Worm (Caenorhabditis elegans): ENCODE measurements around the gene srz-32.
"Not testable (repeated sequence)": the region's sequence is repeated elsewhere in the genome, so short reads cannot be mapped to it uniquely, and the experiment has no call there.

The srz-32 gene

DNA sequence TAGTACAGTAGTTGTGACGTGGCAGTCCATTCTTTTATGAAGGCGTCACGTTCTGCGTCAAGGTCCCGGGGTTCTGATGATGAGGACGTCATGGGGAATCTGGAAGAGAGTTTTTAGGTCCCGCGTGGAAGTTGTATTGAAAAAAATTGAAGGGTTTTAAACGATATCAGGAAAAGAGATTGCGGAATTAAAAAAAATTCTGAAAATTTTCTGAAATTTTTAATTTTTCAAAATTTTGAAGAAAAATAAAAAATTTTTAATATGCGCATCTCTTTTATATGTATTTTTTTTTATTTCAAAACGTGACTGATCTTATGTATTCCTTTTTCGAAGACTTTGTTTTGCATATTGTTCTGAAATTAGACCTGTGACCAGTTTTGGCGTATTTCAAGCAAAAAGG, 13.6 kb upstream of the srz-32 start, which contains the start of gene C04C3.6:
Gene C04C3.6, minus strand, starts transcription at position 101 of the 400 bp plus-strand sequence.
- no peak for TF ChIP-seq ZK546.5 (tag; optimal IDR thresholded peaks at IDR 0.05)
- no peak for TF ChIP-seq pqm-1 (tag; optimal IDR thresholded peaks at IDR 0.05)
- TF ChIP-seq hmg-11 (tag; optimal IDR thresholded peaks at IDR 0.05): no peak
- no peak for TF ChIP-seq nhr-43 (tag; optimal IDR thresholded peaks at IDR 0.05; ENCODE audit: poor library complexity, severe bottlenecking)
- TF ChIP-seq jun-1 (tag; optimal IDR thresholded peaks at IDR 0.05): no peak
- TF ChIP-seq lin-15B (tag; optimal IDR thresholded peaks at IDR 0.05): no peak
- no peak for TF ChIP-seq fkh-10 (GFP tag; optimal IDR thresholded peaks at IDR 0.05)
- no peak for TF ChIP-seq lin-39 (tag; optimal IDR thresholded peaks at IDR 0.05)
- TF ChIP-seq aly-2 (tag; optimal IDR thresholded peaks at IDR 0.05): no peak
- no peak for TF ChIP-seq zag-1 (tag; optimal IDR thresholded peaks at IDR 0.05)
- no peak for TF ChIP-seq nhr-28 (tag; optimal IDR thresholded peaks at IDR 0.05)
- no peak for TF ChIP-seq ztf-4 (tag; optimal IDR thresholded peaks at IDR 0.05)
- TF ChIP-seq mml-1 (tag; optimal IDR thresholded peaks at IDR 0.05): no peak
- TF ChIP-seq daf-12 (tag; optimal IDR thresholded peaks at IDR 0.05): no peak
- no peak for TF ChIP-seq egl-27 (tag; optimal IDR thresholded peaks at IDR 0.05)
- TF ChIP-seq eor-1 (tag; optimal IDR thresholded peaks at IDR 0.05): no peak
- no peak for TF ChIP-seq fos-1 (tag; optimal IDR thresholded peaks at IDR 0.05)
- no peak for TF ChIP-seq ceh-28 (tag; optimal IDR thresholded peaks at IDR 0.05)
- no peak for TF ChIP-seq nhr-237 (tag; optimal IDR thresholded peaks at IDR 0.05)
- no peak for TF ChIP-seq unc-62 (GFP tag; optimal IDR thresholded peaks at IDR 0.05)

DNA sequence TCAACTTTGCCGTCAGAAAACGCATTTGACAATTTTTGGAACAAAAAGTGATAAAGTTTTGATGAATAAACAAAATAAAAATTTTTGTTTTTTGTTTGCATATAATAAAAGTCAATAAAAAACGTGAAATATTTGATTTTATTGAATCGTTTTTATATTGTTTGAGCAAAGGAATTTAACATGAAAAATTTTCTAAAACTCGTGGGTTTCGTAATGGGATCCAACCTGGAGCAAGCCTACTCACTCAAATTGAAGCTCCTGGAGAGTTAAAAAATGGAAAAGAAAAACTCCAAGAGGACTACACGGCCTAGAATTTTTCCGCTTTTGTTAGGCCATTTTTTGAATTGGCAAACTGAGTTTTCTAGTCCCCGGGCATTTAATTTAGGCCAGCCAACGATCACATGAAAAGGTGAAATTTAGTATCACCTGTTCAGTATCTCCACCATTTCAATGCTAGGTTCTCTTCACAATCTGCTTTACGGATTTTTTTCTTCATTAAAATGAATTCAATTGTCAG, 7.6 kb upstream of the srz-32 start, which contains the start of the genes C04C3.9 and srz-60:
Gene C04C3.9, minus strand, starts transcription at position 101 of the 517 bp plus-strand sequence.
Gene srz-60, plus strand, starts transcription at position 467 of the 517 bp plus-strand sequence.
- no peak for TF ChIP-seq ama-1 (optimal IDR thresholded peaks at IDR 0.05)
- TF ChIP-seq nhr-77 (tag; optimal IDR thresholded peaks at IDR 0.05): no peak
- TF ChIP-seq ztf-11 (tag; optimal IDR thresholded peaks at IDR 0.05): no peak
- no peak for TF ChIP-seq fkh-10 (GFP tag; optimal IDR thresholded peaks at IDR 0.05)
- TF ChIP-seq tbx-2 (tag; optimal IDR thresholded peaks at IDR 0.05): no peak
- TF ChIP-seq lin-15B (tag; optimal IDR thresholded peaks at IDR 0.05): no peak
- TF ChIP-seq unc-39 (tag; optimal IDR thresholded peaks at IDR 0.05): no peak
- TF ChIP-seq sea-2 (GFP tag; optimal IDR thresholded peaks at IDR 0.05): no peak
- TF ChIP-seq nhr-67 (tag; optimal IDR thresholded peaks at IDR 0.05): no peak
- TF ChIP-seq unc-62 (GFP tag; optimal IDR thresholded peaks at IDR 0.05): no peak
- no peak for TF ChIP-seq ZK546.5 (tag; optimal IDR thresholded peaks at IDR 0.05)

DNA sequence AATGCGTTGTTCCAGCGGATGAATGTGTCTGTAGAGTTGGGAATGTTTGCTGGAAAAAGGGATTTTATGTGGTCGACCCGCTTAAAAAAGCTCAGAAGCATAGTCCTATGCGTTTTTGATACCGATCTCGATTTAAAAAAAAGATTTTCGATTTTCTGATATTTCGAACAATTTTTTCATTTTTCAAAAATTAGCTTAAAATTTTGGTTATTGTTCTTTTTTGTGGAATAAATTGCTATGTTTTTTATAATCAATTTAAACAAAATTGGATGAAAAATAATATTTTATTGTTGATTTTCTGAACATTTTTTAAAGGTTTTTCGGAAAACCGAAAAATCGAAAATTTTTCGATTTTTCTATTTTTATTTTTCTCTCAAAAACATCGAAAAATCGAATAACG, 2.7 kb upstream of the srz-32 start, which contains the start of gene C04C3.7:
Gene C04C3.7, minus strand, starts transcription at position 101 of the 400 bp plus-strand sequence.
- TF ChIP-seq egl-5, nhr-76, ceh-28 (tag; optimal IDR thresholded peaks at IDR 0.05): not testable (repeated sequence)

DNA sequence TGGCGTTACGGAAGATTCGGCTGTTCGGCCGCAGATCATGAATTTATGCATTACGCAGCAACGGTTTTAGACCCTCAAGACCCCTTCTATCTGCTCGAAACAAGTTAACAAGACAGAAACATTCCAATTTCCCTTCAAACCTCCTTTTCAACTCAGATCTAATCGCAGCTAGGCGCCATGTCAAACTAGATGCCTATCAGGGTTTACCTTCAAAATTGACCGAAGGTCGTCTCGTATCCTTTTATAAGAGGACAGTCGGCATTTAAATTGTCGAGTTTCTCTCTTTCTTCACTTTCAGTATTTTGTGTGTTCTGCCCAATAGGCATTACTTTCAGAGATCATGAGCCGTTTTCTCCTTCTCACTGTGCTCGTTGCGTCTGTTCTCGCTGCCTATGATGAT, 1.9 kb downstream of the srz-32 start, which contains the start of gene grd-13:
Gene grd-13, plus strand, starts transcription at position 291 of the 400 bp plus-strand sequence.
- TF ChIP-seq nhr-25 (tag; optimal IDR thresholded peaks at IDR 0.05) (peak; percentile 71), nfya-1 (tag; optimal IDR thresholded peaks at IDR 0.05; ENCODE audit: insufficient read depth) (no peak), elt-1 (tag; optimal IDR thresholded peaks at IDR 0.05) (peak; percentile 89), fkh-10 (GFP tag; optimal IDR thresholded peaks at IDR 0.05) (no peak), hmg-11 (tag; optimal IDR thresholded peaks at IDR 0.05) (no peak), eor-1 (tag; optimal IDR thresholded peaks at IDR 0.05) (no peak), ztf-4 (tag; optimal IDR thresholded peaks at IDR 0.05) (no peak), mml-1 (tag; optimal IDR thresholded peaks at IDR 0.05) (no peak), nhr-77 (tag; optimal IDR thresholded peaks at IDR 0.05) (no peak), ceh-82 (tag; optimal IDR thresholded peaks at IDR 0.05) (no peak)

DNA sequence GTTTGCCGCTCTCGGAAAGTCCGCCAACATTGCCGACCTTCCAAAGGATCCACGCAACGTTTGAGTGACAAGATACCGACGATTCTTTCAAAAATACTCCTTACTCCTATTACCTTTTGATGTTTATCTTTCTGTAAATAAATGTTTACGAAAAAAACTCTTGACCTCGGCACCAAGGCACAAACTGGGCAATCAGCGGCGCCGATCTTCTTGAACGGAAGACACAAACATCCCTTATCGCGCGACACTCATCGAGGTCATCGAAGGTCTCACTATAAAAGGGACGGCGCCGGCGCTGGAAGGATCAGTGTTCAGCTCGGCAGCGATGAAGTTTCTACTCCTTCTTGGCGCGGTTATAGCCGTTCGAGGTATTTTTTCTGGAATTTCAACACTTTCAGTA, 3.2 kb downstream of the srz-32 start, which contains the start of gene grd-3:
Gene grd-3, plus strand, starts transcription at position 302 of the 400 bp plus-strand sequence.
- TF ChIP-seq hmg-11 (tag; optimal IDR thresholded peaks at IDR 0.05) (no peak), elt-3 (tag; optimal IDR thresholded peaks at IDR 0.05) (no peak), nhr-25 (tag; optimal IDR thresholded peaks at IDR 0.05) (peak; percentile 78), mdl-1 (tag; optimal IDR thresholded peaks at IDR 0.05) (no peak), fos-1 (tag; optimal IDR thresholded peaks at IDR 0.05) (no peak), elt-1 (tag; optimal IDR thresholded peaks at IDR 0.05) (peak; percentile 88), lin-39 (tag; optimal IDR thresholded peaks at IDR 0.05) (no peak), ceh-16 (tag; optimal IDR thresholded peaks at IDR 0.05) (no peak), jun-1 (tag; optimal IDR thresholded peaks at IDR 0.05) (no peak), mml-1 (tag; optimal IDR thresholded peaks at IDR 0.05) (no peak), ceh-82 (tag; optimal IDR thresholded peaks at IDR 0.05) (no peak), lsy-12 (tag; optimal IDR thresholded peaks at IDR 0.05) (no peak), nhr-23 (tag; optimal IDR thresholded peaks at IDR 0.05) (peak; percentile 50)

All from whole organism, L3 larva.